Worm (Caenorhabditis elegans) whole organism, L4 larva: ENCODE data around the gene fbxb-3.

Source experiments
- F37D6.2 ChIP-seq: sonication (generic microtip); optimal IDR thresholded peaks from 2 replicates; lab custom pipeline; 2016; ENCODE audit warnings: mild to moderate bottlenecking, missing genetic modification characterization, missing compliant biosample characterization
- ZK546.5 ChIP-seq, 2 experiments: sonication (generic microtip); optimal IDR thresholded peaks; 2 replicates each; lab custom pipeline; 2017; ENCODE audit warnings: missing biosample characterization in 2 of 2, missing genetic modification characterization in 2 of 2
- dpl-1 ChIP-seq: fragments of 150-350 bp; optimal IDR thresholded peaks from 2 replicates; lab custom pipeline; 2014; ENCODE audit warnings: missing biosample characterization, missing genetic modification reagents, missing genetic modification characterization
- fkh-10 ChIP-seq: fragments of 150-350 bp; optimal IDR thresholded peaks from 2 replicates; lab custom pipeline; 2014; ENCODE audit warnings: missing biosample characterization, missing genetic modification reagents, missing genetic modification characterization
- lim-7 ChIP-seq: fragments of 200-800 bp; sonication (Bioruptor generic); IDR thresholded peaks from 2 replicates; pipeline ENCODE4 v1.3.6; 2022; ENCODE audit warnings: missing genetic modification characterization, missing compliant biosample characterization
- mes-2 ChIP-seq: sonication (generic microtip); optimal IDR thresholded peaks from 2 replicates; lab custom pipeline; 2016; ENCODE audit warnings: missing genotype, mild to moderate bottlenecking, missing genetic modification characterization, missing compliant biosample characterization; ENCODE audit not compliant: poor library complexity, severe bottlenecking
- nhr-10 ChIP-seq: fragments of 150-350 bp; optimal IDR thresholded peaks from 2 replicates; lab custom pipeline; 2014; ENCODE audit warnings: missing biosample characterization, missing genetic modification characterization
- nhr-11 ChIP-seq: fragments of 150-350 bp; optimal IDR thresholded peaks from 2 replicates; lab custom pipeline; 2014; ENCODE audit warnings: missing biosample characterization, missing genetic modification characterization
- nhr-28 ChIP-seq: fragments of 150-350 bp; optimal IDR thresholded peaks from 2 replicates; lab custom pipeline; 2014; ENCODE audit warnings: missing biosample characterization, missing genetic modification characterization
- pha-4 ChIP-seq, 2 experiments: fragments of 150-350 bp in 1 of 2; fragments of 200-800 bp in 1 of 2; sonication (Bioruptor generic) in 1 of 2; IDR thresholded peaks in 1 of 2; optimal IDR thresholded peaks in 1 of 2; 2 replicates each; pipeline versions ENCODE4 v1.3.6 to Lab custom; 2014 to 2022; ENCODE audit warnings: missing genetic modification characterization in 2 of 2, missing genetic modification reagents in 2 of 2, missing biosample characterization in 1 of 2, missing compliant biosample characterization in 1 of 2
- skn-1 ChIP-seq: fragments of 150-350 bp; optimal IDR thresholded peaks from 2 replicates; lab custom pipeline; 2014; ENCODE audit warnings: missing biosample characterization, missing genetic modification characterization
- unc-39 ChIP-seq: sonication (generic microtip); optimal IDR thresholded peaks from 2 replicates; lab custom pipeline; 2017; ENCODE audit warnings: missing biosample characterization, missing genetic modification characterization

- TF ChIP-seq fkh-10 (GFP tag; lab: Kevin White, UChicago) (no peak), nhr-28 (tag; lab: Kevin White, UChicago) (no peak), dpl-1 (no peak), nhr-11 (tag; lab: Kevin White, UChicago) (no peak), ZK546.5 (tag; optimal IDR thresholded peaks at IDR 0.05; lab: Kevin White, UChicago) (no peak), skn-1 (no peak), mes-2 (tag; lab: Kevin White, UChicago) (no peak), nhr-10 (tag; lab: Kevin White, UChicago) (no peak), pha-4 (GFP tag; IDR thresholded peaks at IDR 0.05; lab: Robert Waterston, UW) (no peak), pha-4 (tag; optimal IDR thresholded peaks at IDR 0.05; lab: Kevin White, UChicago) (no peak), lim-7 (GFP tag; lab: Robert Waterston, UW) (no peak), F37D6.2 (no peak), unc-39 (tag; lab: Kevin White, UChicago) (no peak)
Measured at ce11 chrIV:11851882-11852281, 13.1 kb downstream of the fbxb-3 start, which contains the start of gene F38H4.5.
